Worm (Caenorhabditis elegans) whole organism, L4 larva: ENCODE measurements around the gene M163.10.

ENCODE experiments used
- Y75B8A.6 ChIP-seq: fragments of 200-800 bp; sonication (Bioruptor generic); IDR thresholded peaks from 2 replicates; pipeline ENCODE4 v1.3.6; 2022; ENCODE audit warnings: missing genetic modification reagents, missing genetic modification characterization, missing compliant biosample characterization
- ZK546.5 ChIP-seq, 2 experiments: sonication (generic microtip); optimal IDR thresholded peaks; 2 replicates each; lab custom pipeline; 2017; ENCODE audit warnings: missing biosample characterization in 2 of 2, missing genetic modification characterization in 2 of 2
- fkh-10 ChIP-seq: fragments of 150-350 bp; optimal IDR thresholded peaks from 2 replicates; lab custom pipeline; 2014; ENCODE audit warnings: missing biosample characterization, missing genetic modification reagents, missing genetic modification characterization
- hlh-30 ChIP-seq: sonication (generic microtip); optimal IDR thresholded peaks from 2 replicates; lab custom pipeline; 2017; ENCODE audit warnings: antibody characterized with exemption, mild to moderate bottlenecking, missing genetic modification characterization, missing compliant biosample characterization; ENCODE audit not compliant: insufficient read depth
- lin-38 ChIP-seq: fragments of 200-800 bp; sonication (Bioruptor generic); IDR thresholded peaks from 2 replicates; pipeline ENCODE4 v1.3.6; 2022; ENCODE audit warnings: missing genetic modification reagents, missing genetic modification characterization, missing compliant biosample characterization
- lsy-2 ChIP-seq, 2 experiments: fragments of 150-350 bp in 1 of 2; sonication (generic microtip) in 1 of 2; optimal IDR thresholded peaks; 2 replicates each; lab custom pipeline; 2014 to 2017; ENCODE audit warnings: missing biosample characterization in 2 of 2, missing genetic modification characterization in 2 of 2
- nhr-77 ChIP-seq: fragments of 150-350 bp; optimal IDR thresholded peaks from 2 replicates; lab custom pipeline; 2014; ENCODE audit warnings: missing biosample characterization, missing genetic modification characterization
- pha-4 ChIP-seq, 2 experiments: fragments of 150-350 bp in 1 of 2; fragments of 200-800 bp in 1 of 2; sonication (Bioruptor generic) in 1 of 2; IDR thresholded peaks in 1 of 2; optimal IDR thresholded peaks in 1 of 2; 2 replicates each; pipeline versions ENCODE4 v1.3.6 to Lab custom; 2014 to 2022; ENCODE audit warnings: missing genetic modification characterization in 2 of 2, missing genetic modification reagents in 2 of 2, missing biosample characterization in 1 of 2, missing compliant biosample characterization in 1 of 2
- pqm-1 ChIP-seq: sonication (generic microtip); optimal IDR thresholded peaks from 2 replicates; lab custom pipeline; 2017; ENCODE audit warnings: missing biosample characterization, missing genetic modification characterization
- rbr-2 ChIP-seq: sonication (generic microtip); optimal IDR thresholded peaks from 2 replicates; lab custom pipeline; 2016; ENCODE audit warnings: missing genotype, missing genetic modification characterization, missing compliant biosample characterization
- ztf-11 ChIP-seq: fragments of 150-350 bp; optimal IDR thresholded peaks from 2 replicates; lab custom pipeline; 2014; ENCODE audit warnings: missing biosample characterization, missing genetic modification characterization

ce11 chrX:14490486-14490885, 19.7 kb downstream of the M163.10 start:
- TF ChIP-seq lsy-2 (tag; optimal IDR thresholded peaks at IDR 0.05; lab: Kevin White, UChicago) (no peak), nhr-77 (tag; lab: Kevin White, UChicago) (no peak), Y75B8A.6 (GFP tag; lab: Robert Waterston, UW) (no peak), fkh-10 (GFP tag; lab: Kevin White, UChicago) (no peak), rbr-2 (tag; lab: Kevin White, UChicago) (no peak), lin-38 (GFP tag; lab: Robert Waterston, UW) (no peak), pha-4 (GFP tag; IDR thresholded peaks at IDR 0.05; lab: Robert Waterston, UW) (no peak; the same call in 1 of the 2 replicates), pha-4 (tag; optimal IDR thresholded peaks at IDR 0.05; lab: Kevin White, UChicago) (no peak), ZK546.5 (tag; optimal IDR thresholded peaks at IDR 0.05; lab: Kevin White, UChicago) (no peak), ztf-11 (tag; lab: Kevin White, UChicago) (no peak), hlh-30 (tag; lab: Kevin White, UChicago) (no peak), pqm-1 (no peak)
